Worm (Caenorhabditis elegans): ENCODE results near the gene W03F9.9.

DNA sequence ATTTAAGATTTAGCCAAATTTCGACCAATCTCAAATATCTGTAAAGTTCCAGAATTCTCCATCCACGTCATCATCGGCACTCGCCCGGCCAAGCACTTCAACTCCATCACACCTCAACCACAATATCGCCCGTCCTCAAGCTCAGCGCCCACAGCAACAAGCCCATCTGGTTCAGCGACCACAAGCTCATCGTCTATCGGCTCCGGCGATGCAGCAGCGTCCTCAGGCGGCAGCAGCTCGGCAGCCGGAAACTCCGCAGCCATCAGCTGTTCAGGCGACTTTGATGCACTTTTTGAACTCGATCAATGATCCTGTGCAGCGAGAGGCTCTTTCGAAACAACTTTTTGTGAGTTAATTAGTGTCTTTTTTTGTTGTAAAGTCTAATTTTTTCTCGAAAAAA is 21.4 kb upstream of the W03F9.9 start:
- TF ChIP-seq snpc-4 (tag; optimal IDR thresholded peaks at IDR 0.05): no peak
- TF ChIP-seq R02D3.7 (tag; optimal IDR thresholded peaks at IDR 0.05): no peak
- no peak for TF ChIP-seq nhr-23 (tag; optimal IDR thresholded peaks at IDR 0.05)
- no peak for TF ChIP-seq elt-3 (tag; optimal IDR thresholded peaks at IDR 0.05)
- no peak for TF ChIP-seq C34F6.9 (tag; optimal IDR thresholded peaks at IDR 0.05)
- no peak for TF ChIP-seq ztf-4 (tag; optimal IDR thresholded peaks at IDR 0.05)
- no peak for TF ChIP-seq peb-1 (tag; optimal IDR thresholded peaks at IDR 0.05)
- no peak for TF ChIP-seq mbf-1 (tag; optimal IDR thresholded peaks at IDR 0.05)
- TF ChIP-seq ceh-82 (tag; optimal IDR thresholded peaks at IDR 0.05): no peak
- TF ChIP-seq mdl-1 (tag; optimal IDR thresholded peaks at IDR 0.05): no peak
- TF ChIP-seq nhr-25 (tag; optimal IDR thresholded peaks at IDR 0.05): no peak

Data from whole organism, L2 larva.